Worm (Caenorhabditis elegans): ENCODE measurements around the gene C14A11.6.

The C14A11.6 gene

DNA sequence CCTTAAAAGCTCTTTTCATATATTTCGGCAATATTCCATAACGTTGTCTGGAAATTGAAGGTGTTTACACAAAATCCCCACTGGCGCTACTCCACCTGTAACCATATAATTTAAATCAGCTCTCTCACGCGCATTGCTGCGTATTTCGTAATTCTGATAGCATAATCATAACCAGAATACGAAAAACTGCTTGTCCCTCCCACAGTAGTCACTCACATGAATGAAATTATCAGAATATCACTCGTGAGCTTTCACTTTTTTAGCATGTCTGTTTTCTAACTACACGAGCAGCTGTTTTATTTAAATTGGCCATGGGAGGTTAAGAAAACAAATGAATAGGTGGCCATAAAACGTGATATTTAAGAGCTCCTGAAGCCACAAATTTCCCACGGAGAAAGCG lies 5.8 kb upstream of the C14A11.6 start:
- no peak for TF ChIP-seq madf-3 (GFP tag; IDR thresholded peaks at IDR 0.05)
- no peak for TF ChIP-seq F39B2.1 (GFP tag; IDR thresholded peaks at IDR 0.05)
- no peak for TF ChIP-seq chd-7 (tag; optimal IDR thresholded peaks at IDR 0.05)
- TF ChIP-seq ama-1 (optimal IDR thresholded peaks at IDR 0.05), result no peak
- TF ChIP-seq ama-1 (GFP tag; optimal IDR thresholded peaks at IDR 0.05), result no peak
- no peak for TF ChIP-seq repo-1 (tag; optimal IDR thresholded peaks at IDR 0.05)
- no peak for TF ChIP-seq F33H1.4 (GFP tag; IDR thresholded peaks at IDR 0.05)
- TF ChIP-seq rcor-1 (GFP tag; IDR thresholded peaks at IDR 0.05), result no peak
- TF ChIP-seq lag-1 (GFP tag; IDR thresholded peaks at IDR 0.05), result no peak
- no peak for TF ChIP-seq snpc-1.1 (tag; optimal IDR thresholded peaks at IDR 0.05; ENCODE audit: insufficient read depth)
- no peak for TF ChIP-seq ceh-79 (tag; optimal IDR thresholded peaks at IDR 0.05)
- no peak for TF ChIP-seq nfyb-1 (GFP tag; IDR thresholded peaks at IDR 0.05)
- TF ChIP-seq C17E4.6 (GFP tag; IDR thresholded peaks at IDR 0.05), result no peak
- no peak for TF ChIP-seq nhr-179 (tag; optimal IDR thresholded peaks at IDR 0.05)
- no peak for TF ChIP-seq lin-40 (tag; optimal IDR thresholded peaks at IDR 0.05)
- no peak for TF ChIP-seq ztf-18 (tag; optimal IDR thresholded peaks at IDR 0.05)
- no peak for TF ChIP-seq dox-1 (GFP tag; IDR thresholded peaks at IDR 0.05)
- TF ChIP-seq hmg-20 (GFP tag; IDR thresholded peaks at IDR 0.05), result no peak
- no peak for TF ChIP-seq ceh-58 (GFP tag; IDR thresholded peaks at IDR 0.05)

DNA sequence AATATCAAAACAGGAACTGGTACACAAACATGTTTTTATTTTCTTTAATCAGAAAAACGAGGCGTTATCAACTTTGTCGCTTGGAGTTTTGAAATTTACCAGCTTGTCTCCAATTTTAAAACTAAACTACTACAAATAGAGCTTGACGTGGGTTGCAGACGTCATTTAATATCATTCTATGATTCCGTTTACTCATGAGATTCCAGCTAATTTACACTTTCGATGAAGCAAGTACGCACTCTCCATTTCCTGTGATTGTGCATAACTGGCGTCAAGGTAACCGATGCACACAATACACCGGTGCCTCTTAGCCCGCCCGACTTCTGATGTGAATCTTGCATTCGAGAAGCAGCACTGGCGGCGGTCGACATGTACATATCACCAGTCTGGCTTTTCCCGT lies 5.0 kb upstream of the C14A11.6 start:
- no peak for TF ChIP-seq egrh-3 (GFP tag; IDR thresholded peaks at IDR 0.05)

DNA sequence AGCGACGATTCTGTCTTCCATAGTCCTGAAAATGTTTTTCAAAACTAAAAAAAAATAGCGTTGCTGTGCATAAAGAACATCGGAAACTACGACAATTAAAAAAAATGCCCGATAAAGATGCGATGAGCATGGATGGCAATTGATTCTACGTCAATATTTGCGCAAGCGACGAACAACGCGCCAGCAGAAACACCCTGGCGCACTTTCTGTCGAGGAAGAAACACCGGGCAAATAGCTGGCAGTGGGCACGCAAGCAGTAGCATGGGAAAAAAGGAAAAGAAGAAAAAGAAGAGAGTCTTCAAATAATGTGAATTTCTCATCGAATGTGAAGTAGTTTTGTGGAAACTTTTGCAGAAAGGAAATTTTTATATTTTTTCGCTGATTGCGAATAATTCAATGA lies 4.3 kb downstream of the C14A11.6 start, which contains the start of gene C14A11.9:
C14A11.9 (minus strand) TSS at position 27 of the 400 bp plus-strand sequence.
- no peak for TF ChIP-seq F52B5.7 (tag; optimal IDR thresholded peaks at IDR 0.05)
- no peak for TF ChIP-seq tbp1 (GFP tag; optimal IDR thresholded peaks at IDR 0.05)
- no peak for TF ChIP-seq rec-8 (tag; optimal IDR thresholded peaks at IDR 0.05)
- peak; percentile 81 for TF ChIP-seq C06A6.2 (GFP tag; conservative IDR thresholded peaks at IDR 0.05)
- TF ChIP-seq repo-1 (tag; optimal IDR thresholded peaks at IDR 0.05), result no peak
- 0 out of 2 replicates have a peak, but pooled peaks have one; percentile 24 for TF ChIP-seq egrh-3 (GFP tag; IDR thresholded peaks at IDR 0.05)
- peak; percentile 72 for TF ChIP-seq lin-54 (GFP tag; optimal IDR thresholded peaks at IDR 0.05)
- no peak for TF ChIP-seq snpc-1.3 (tag; optimal IDR thresholded peaks at IDR 0.05; ENCODE audit: insufficient read depth)
- no peak for TF ChIP-seq rpc-1 (optimal IDR thresholded peaks at IDR 0.05)
- no peak for TF ChIP-seq rpc-1 (tag; optimal IDR thresholded peaks at IDR 0.05)
- no peak for TF ChIP-seq unc-62 (GFP tag; optimal IDR thresholded peaks at IDR 0.05)
- 0 out of 2 replicates have a peak, but pooled peaks have one; percentile 38 for TF ChIP-seq C17E4.6 (GFP tag; IDR thresholded peaks at IDR 0.05)
- no peak for TF ChIP-seq madf-3 (GFP tag; IDR thresholded peaks at IDR 0.05)
- no peak for TF ChIP-seq ceh-91 (GFP tag; IDR thresholded peaks at IDR 0.05)
- no peak for TF ChIP-seq T07F8.4 (tag; optimal IDR thresholded peaks at IDR 0.05)
- no peak for TF ChIP-seq F10E7.11 (tag; optimal IDR thresholded peaks at IDR 0.05)
- no peak for TF ChIP-seq lsy-27 (tag; optimal IDR thresholded peaks at IDR 0.05; ENCODE audit: borderline replicate concordance, insufficient read depth)
- TF ChIP-seq aptf-3 (GFP tag; IDR thresholded peaks at IDR 0.05), result no peak
- TF ChIP-seq D2030.7 (GFP tag; IDR thresholded peaks at IDR 0.05), result no peak
- TF ChIP-seq pbrm-1 (GFP tag; IDR thresholded peaks at IDR 0.05), result peak; percentile 79
- no peak for TF ChIP-seq snpc-1.1 (tag; optimal IDR thresholded peaks at IDR 0.05; ENCODE audit: insufficient read depth)
- no peak for TF ChIP-seq fkh-3 (tag; optimal IDR thresholded peaks at IDR 0.05)
- peak in 1 of 3 experiments; percentile 88 for TF ChIP-seq lin-35 (GFP tag; optimal IDR thresholded peaks at IDR 0.05)
- TF ChIP-seq lsl-1 (GFP tag; optimal IDR thresholded peaks at IDR 0.05), result no peak
- TF ChIP-seq ztf-25 (GFP tag; IDR thresholded peaks at IDR 0.05), result no peak
- TF ChIP-seq lag-1 (GFP tag; IDR thresholded peaks at IDR 0.05), result no peak
- no peak for TF ChIP-seq F49E8.2 (tag; optimal IDR thresholded peaks at IDR 0.05; ENCODE audit: insufficient read depth)
- TF ChIP-seq athp-1 (tag; optimal IDR thresholded peaks at IDR 0.05), result no peak
- TF ChIP-seq F57A8.1 (GFP tag; optimal IDR thresholded peaks at IDR 0.05), result no peak
- TF ChIP-seq xnd-1 (tag; optimal IDR thresholded peaks at IDR 0.05), result no peak
- no peak for TF ChIP-seq dpff-1 (tag; optimal IDR thresholded peaks at IDR 0.05)
- TF ChIP-seq Y79H2A.3 (GFP tag; conservative IDR thresholded peaks at IDR 0.05), result no peak
